Worm (Caenorhabditis elegans) whole organism, young adult: Measurements from ENCODE around the gene trxr-1.

Experiments
- B0261.1 ChIP-seq: sonication (generic microtip); optimal IDR thresholded peaks from 2 replicates; lab custom pipeline; 2016; ENCODE audit warnings: mild to moderate bottlenecking, missing genetic modification characterization, moderate library complexity, missing compliant biosample characterization
- Y67H2A.10 ChIP-seq: fragments of 200-800 bp; sonication (Bioruptor generic); conservative IDR thresholded peaks from 2 replicates; pipeline ENCODE4 v1.3.6; 2022; ENCODE audit warnings: missing genetic modification reagents, missing genetic modification characterization, missing compliant biosample characterization
- attf-5 ChIP-seq: fragments of 200-800 bp; sonication (Bioruptor generic); optimal IDR thresholded peaks from 2 replicates; lab custom pipeline; 2018; ENCODE audit warnings: mild to moderate bottlenecking, missing genetic modification characterization, missing compliant biosample characterization
- him-1 ChIP-seq: sonication (generic microtip); optimal IDR thresholded peaks from 2 replicates; lab custom pipeline; 2016; ENCODE audit warnings: missing genotype, missing genetic modification reagents, missing genetic modification characterization, missing compliant biosample characterization
- sdz-38 ChIP-seq: sonication (generic microtip); optimal IDR thresholded peaks from 2 replicates; lab custom pipeline; 2016; ENCODE audit warnings: missing genotype, missing genetic modification characterization, missing compliant biosample characterization
- zfh-2 ChIP-seq: fragments of 200-800 bp; sonication (Bioruptor generic); conservative IDR thresholded peaks from 2 replicates; pipeline ENCODE4 v1.3.6; 2022; ENCODE audit warnings: missing genetic modification reagents, missing genetic modification characterization, missing compliant biosample characterization
- zim-3 ChIP-seq: sonication (generic microtip); optimal IDR thresholded peaks from 2 replicates; lab custom pipeline; 2017; ENCODE audit warnings: mild to moderate bottlenecking, missing genetic modification characterization, moderate library complexity, missing compliant biosample characterization

DNA sequence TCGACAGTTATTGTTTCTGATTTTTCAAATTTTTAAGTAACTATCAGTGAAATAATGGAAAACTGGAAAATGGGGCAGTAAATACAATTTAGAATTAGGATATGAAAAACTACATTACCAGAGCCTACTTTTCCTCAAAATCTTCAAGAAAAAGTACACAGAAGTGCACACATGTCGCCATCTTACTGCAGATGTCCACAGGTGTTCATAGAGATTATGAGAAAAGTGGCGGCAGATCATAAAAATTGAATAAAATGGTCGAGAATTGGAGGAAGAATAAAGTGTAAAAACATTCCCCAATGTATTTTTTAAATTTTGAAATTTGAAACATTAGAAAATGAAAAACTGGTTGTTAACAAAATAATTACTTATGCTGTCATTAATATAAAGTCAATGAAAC is 13.8 kb upstream of the trxr-1 start:
- TF ChIP-seq zim-3 (no peak), B0261.1 (tag; lab: Kevin White, UChicago) (no peak), him-1 (tag; lab: Kevin White, UChicago) (no peak), Y67H2A.10 (GFP tag; lab: Robert Waterston, UW) (no peak), sdz-38 (tag; lab: Kevin White, UChicago) (no peak), zfh-2 (no peak), attf-5 (GFP tag; lab: Kevin White, UChicago) (no peak)
